Worm (Caenorhabditis elegans) whole organism, mixed stage, embryonic: ENCODE data around the gene K07F5.7.

Experiments
- ces-1 ChIP-seq: fragments of 150-350 bp; optimal IDR thresholded peaks from 2 replicates; lab custom pipeline; 2014; ENCODE audit warnings: missing biosample characterization, missing genetic modification reagents, missing genetic modification characterization
- elt-1 ChIP-seq: sonication (generic microtip); optimal IDR thresholded peaks from 2 replicates; lab custom pipeline; 2017; ENCODE audit warnings: missing genetic modification characterization, mild to moderate bottlenecking, missing compliant biosample characterization, antibody characterized with exemption, moderate library complexity, borderline replicate concordance; ENCODE audit not compliant: insufficient read depth
- elt-3 ChIP-seq: fragments of 150-350 bp; optimal IDR thresholded peaks from 2 replicates; lab custom pipeline; 2014; ENCODE audit warnings: missing biosample characterization, missing genetic modification characterization
- lsy-2 ChIP-seq: fragments of 150-350 bp; optimal IDR thresholded peaks from 2 replicates; lab custom pipeline; 2014; ENCODE audit warnings: missing biosample characterization, missing genetic modification characterization
- nhr-2 ChIP-seq: fragments of 150-350 bp; optimal IDR thresholded peaks from 2 replicates; lab custom pipeline; 2014; ENCODE audit warnings: missing biosample characterization, missing genetic modification characterization
- nhr-28 ChIP-seq: fragments of 150-350 bp; optimal IDR thresholded peaks from 2 replicates; lab custom pipeline; 2014; ENCODE audit warnings: missing biosample characterization, missing genetic modification characterization
- pha-4 ChIP-seq: fragments of 150-350 bp; optimal IDR thresholded peaks from 2 replicates; lab custom pipeline; 2018; ENCODE audit warnings: missing biosample characterization, missing genetic modification reagents, missing genetic modification characterization
- unc-120 ChIP-seq: sonication (generic microtip); optimal IDR thresholded peaks from 2 replicates; lab custom pipeline; 2017; ENCODE audit warnings: missing genetic modification characterization, missing compliant biosample characterization; ENCODE audit not compliant: poor library complexity, severe bottlenecking
- unc-39 ChIP-seq: fragments of 150-350 bp; optimal IDR thresholded peaks from 2 replicates; lab custom pipeline; 2014; ENCODE audit warnings: missing biosample characterization, missing genetic modification characterization

ce11 chrIV:9799664-9800063 is 48.3 kb downstream of the K07F5.7 start:
- no peak for TF ChIP-seq unc-39 (tag; lab: Kevin White, UChicago)
- TF ChIP-seq elt-1 (tag; lab: Kevin White, UChicago) = no peak
- no peak for TF ChIP-seq unc-120
- TF ChIP-seq lsy-2 = no peak
- no peak for TF ChIP-seq nhr-28 (tag; lab: Kevin White, UChicago)
- TF ChIP-seq nhr-2 (tag; lab: Kevin White, UChicago) = no peak
- TF ChIP-seq pha-4 (tag; lab: Kevin White, UChicago) = no peak
- TF ChIP-seq elt-3 (tag; lab: Kevin White, UChicago) = no peak
- TF ChIP-seq ces-1 (GFP tag; lab: Kevin White, UChicago) = no peak
